Worm (Caenorhabditis elegans): ENCODE data around the gene srh-217.

Gene srh-217

DNA sequence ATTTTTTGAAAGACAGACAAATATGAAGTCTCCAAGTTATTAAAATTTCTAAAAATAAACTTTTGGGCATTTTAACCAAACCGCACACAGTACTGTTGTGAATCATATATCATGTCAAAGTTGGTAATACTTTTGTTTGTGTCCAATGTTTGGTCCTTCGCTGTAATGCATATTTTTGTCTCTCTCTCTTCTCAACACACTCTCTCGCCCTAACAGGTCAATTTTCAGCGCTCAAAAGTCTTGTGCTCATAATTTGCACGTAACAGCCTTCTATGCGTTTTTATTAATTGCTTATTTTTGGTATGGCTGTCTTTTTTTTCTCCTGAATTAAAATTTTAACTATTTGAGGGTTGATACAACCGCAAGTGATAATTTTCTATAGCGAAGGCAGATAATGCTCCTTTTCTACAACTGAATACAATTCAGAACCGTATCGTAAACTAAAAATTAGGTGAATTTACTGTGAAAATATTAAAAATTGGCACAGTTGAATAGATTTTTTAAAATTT lies 33.5 kb downstream of the srh-217 start:
- TF ChIP-seq cog-1 (tag; optimal IDR thresholded peaks at IDR 0.05) (no peak), T22C8.4 (GFP tag; IDR thresholded peaks at IDR 0.05) (no peak), tab-1 (GFP tag; IDR thresholded peaks at IDR 0.05) (no peak), ztf-29 (GFP tag; IDR thresholded peaks at IDR 0.05) (no peak), ztf-23 (GFP tag; IDR thresholded peaks at IDR 0.05) (no peak), klf-2 (GFP tag; conservative IDR thresholded peaks at IDR 0.05) (no peak), flt-1 (GFP tag; IDR thresholded peaks at IDR 0.05) (no peak), ref-1 (GFP tag; conservative IDR thresholded peaks at IDR 0.05) (no peak), med-1 (GFP tag; optimal IDR thresholded peaks at IDR 0.05; ENCODE audit: insufficient read depth) (no peak)

DNA sequence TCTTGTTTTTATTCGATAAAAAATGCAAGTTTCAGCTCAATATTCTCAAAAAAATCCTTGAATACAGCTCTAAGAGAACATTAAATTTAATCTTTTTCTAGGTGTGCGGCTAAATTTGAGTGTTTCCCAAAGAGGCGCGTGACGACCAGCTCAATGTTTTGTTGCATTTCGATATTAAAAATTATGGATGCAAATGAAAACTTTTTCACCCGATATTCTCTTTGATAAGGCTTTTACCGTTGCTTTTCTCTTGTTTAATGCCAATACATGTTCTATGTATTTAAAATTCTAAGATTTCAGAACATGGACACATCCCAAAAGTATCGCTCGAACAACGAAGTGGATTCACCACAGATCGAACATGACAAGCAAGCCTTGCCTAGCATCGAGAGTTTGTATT lies 37.1 kb downstream of the srh-217 start, which contains the start of gene F19B2.6:
Gene F19B2.6 (plus strand): TSS at position 301 of the 400 bp plus-strand sequence.
- TF ChIP-seq ztf-29 (GFP tag; IDR thresholded peaks at IDR 0.05) (no peak), ztf-23 (GFP tag; IDR thresholded peaks at IDR 0.05) (no peak), cog-1 (tag; optimal IDR thresholded peaks at IDR 0.05) (no peak), T22C8.4 (GFP tag; IDR thresholded peaks at IDR 0.05) (no peak), flt-1 (GFP tag; IDR thresholded peaks at IDR 0.05) (no peak), ref-1 (GFP tag; conservative IDR thresholded peaks at IDR 0.05) (no peak), tab-1 (GFP tag; IDR thresholded peaks at IDR 0.05) (no peak), klf-2 (GFP tag; conservative IDR thresholded peaks at IDR 0.05) (no peak), med-1 (GFP tag; optimal IDR thresholded peaks at IDR 0.05; ENCODE audit: insufficient read depth) (no peak)

DNA sequence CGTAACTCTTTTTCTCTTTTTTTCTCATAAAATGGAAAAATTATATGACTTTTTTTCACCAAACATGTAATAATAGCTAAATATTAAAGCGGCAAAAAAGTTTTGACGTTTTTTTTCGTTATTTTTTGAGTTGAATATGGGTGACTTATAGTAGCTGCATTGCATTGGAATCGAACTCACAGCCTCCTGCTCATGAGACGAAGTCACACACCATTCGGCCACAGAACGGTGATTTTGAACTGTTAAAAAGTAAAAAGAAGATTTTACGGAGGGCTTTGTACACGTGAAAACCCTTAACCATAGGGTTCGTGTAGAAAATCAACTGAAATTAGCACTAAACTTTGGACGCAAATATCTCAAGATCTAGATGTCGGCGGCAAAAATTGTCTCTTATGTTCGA lies 43.5 kb downstream of the srh-217 start:
- TF ChIP-seq T22C8.4 (GFP tag; IDR thresholded peaks at IDR 0.05) = no peak
- TF ChIP-seq flt-1 (GFP tag; IDR thresholded peaks at IDR 0.05) = no peak
- TF ChIP-seq ztf-29 (GFP tag; IDR thresholded peaks at IDR 0.05) = no peak
- TF ChIP-seq ref-1 (GFP tag; conservative IDR thresholded peaks at IDR 0.05) = no peak
- no peak for TF ChIP-seq cog-1 (tag; optimal IDR thresholded peaks at IDR 0.05)
- TF ChIP-seq med-1 (GFP tag; optimal IDR thresholded peaks at IDR 0.05; ENCODE audit: insufficient read depth) = no peak

DNA sequence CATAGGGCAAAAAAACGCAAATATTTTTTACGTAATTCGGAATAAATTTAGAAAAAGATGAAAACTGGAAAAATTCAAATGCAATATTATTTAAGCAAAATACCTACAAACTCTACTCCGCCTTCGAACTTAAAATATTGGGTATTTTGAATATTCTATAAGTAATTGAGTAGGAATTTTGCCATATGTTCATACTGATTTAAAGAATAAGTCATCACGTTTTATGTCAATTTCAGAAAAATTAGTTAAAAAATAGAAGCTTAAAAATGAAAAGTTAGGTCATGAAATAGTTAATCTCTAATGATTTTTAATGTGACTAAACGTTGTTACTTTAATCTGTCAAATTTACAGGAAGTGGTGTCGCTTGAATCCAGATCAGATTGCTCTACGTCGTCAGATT lies 43.9 kb downstream of the srh-217 start, which contains the start of gene F19B2.7:
Gene F19B2.7 (plus strand): TSS at position 301 of the 400 bp plus-strand sequence.
- no peak for TF ChIP-seq cog-1 (tag; optimal IDR thresholded peaks at IDR 0.05)
- no peak for TF ChIP-seq ref-1 (GFP tag; conservative IDR thresholded peaks at IDR 0.05)
- no peak for TF ChIP-seq ztf-29 (GFP tag; IDR thresholded peaks at IDR 0.05)

DNA sequence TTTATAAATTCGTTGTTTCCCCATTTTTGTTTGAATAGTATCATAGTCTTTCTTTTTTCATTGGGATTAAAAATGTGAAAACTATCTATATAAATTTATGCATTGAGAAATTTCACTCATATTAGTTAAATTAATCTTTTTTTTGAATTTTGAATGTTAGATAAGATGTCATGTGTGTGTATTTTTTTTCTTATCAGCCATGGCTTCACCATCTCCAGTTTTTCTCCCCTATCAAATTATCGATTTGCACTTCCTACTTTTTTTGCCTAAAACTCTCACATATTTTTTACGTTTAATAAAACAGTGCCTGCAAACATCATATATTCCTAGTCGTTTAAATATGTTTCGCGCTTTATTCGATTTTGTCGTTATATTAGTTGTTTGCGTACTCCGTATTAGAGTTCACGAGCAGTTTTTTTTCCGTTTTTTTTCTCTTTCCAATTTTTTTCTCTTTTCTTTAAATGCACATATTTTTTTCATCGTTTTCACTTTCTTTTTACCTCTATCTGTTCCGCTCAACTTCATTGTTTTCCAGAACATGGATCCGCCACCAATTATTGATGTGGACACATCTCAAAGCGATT lies 47.6 kb downstream of the srh-217 start, which contains the start of gene Y113G7A.13:
Gene Y113G7A.13 (plus strand): TSS at position 534 of the 584 bp plus-strand sequence.
- TF ChIP-seq flt-1 (GFP tag; IDR thresholded peaks at IDR 0.05) = no peak

DNA sequence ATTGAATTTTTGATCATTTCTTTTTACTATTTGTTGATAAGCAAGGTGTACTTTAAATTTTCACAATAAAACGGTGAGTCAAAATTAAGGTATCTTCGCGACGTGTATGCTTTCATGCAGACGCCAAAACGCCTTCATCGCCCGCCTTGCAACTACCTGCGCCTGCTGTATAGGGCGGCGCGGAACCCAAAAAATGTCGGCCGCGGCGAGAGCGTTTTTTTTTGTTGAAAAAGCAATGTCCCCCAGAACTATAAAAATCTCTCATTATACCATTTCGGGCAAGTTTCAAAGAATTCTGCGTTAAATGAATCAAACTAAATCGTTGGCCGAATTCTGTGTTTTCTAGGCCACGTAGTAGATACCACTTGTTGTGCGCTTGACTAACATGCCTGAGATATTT lies 51.6 kb downstream of the srh-217 start:
- TF ChIP-seq ztf-29 (GFP tag; IDR thresholded peaks at IDR 0.05) = no peak

Measured in whole organism, midembryonic.